Worm (Caenorhabditis elegans) whole organism, midembryonic: Measurements from ENCODE around the gene Y94H6A.12.
"Not testable (repeated sequence)": the region's sequence is repeated elsewhere in the genome, so short reads cannot be mapped to it uniquely, and the experiment has no call there.

ENCODE experiments used
- T22C8.4 ChIP-seq: fragments of 200-800 bp; sonication (Bioruptor generic); IDR thresholded peaks from 2 replicates; pipeline ENCODE4 v1.3.6; 2022; ENCODE audit warnings: missing genetic modification characterization, missing compliant biosample characterization
- med-1 ChIP-seq: sonication (generic microtip); optimal IDR thresholded peaks from 2 replicates; lab custom pipeline; 2017; ENCODE audit warnings: missing genetic modification characterization, mild to moderate bottlenecking, missing compliant biosample characterization, antibody characterized with exemption, missing genetic modification reagents; ENCODE audit not compliant: insufficient read depth
- ref-1 ChIP-seq: fragments of 200-800 bp; sonication (Bioruptor generic); conservative IDR thresholded peaks from 2 replicates; pipeline ENCODE4 v1.3.6; 2022; ENCODE audit warnings: missing genetic modification reagents, missing genetic modification characterization, missing compliant biosample characterization
- tab-1 ChIP-seq: fragments of 200-800 bp; sonication (Bioruptor generic); IDR thresholded peaks from 2 replicates; pipeline ENCODE4 v1.3.6; 2022; ENCODE audit warnings: missing genetic modification characterization, missing compliant biosample characterization
- ztf-23 ChIP-seq: fragments of 200-800 bp; sonication (Bioruptor generic); IDR thresholded peaks from 2 replicates; pipeline ENCODE4 v1.3.6; 2022; ENCODE audit warnings: missing genetic modification reagents, missing genetic modification characterization, missing compliant biosample characterization
- ztf-29 ChIP-seq: fragments of 200-800 bp; sonication (Bioruptor generic); IDR thresholded peaks from 2 replicates; pipeline ENCODE4 v1.3.6; 2022; ENCODE audit warnings: missing genetic modification reagents, missing genetic modification characterization, missing compliant biosample characterization

ce11 chrIV:2716474-2716873 lies 3.6 kb upstream of the Y94H6A.12 start, which contains the start of gene Y94H6A.7:
- not testable (repeated sequence) for TF ChIP-seq tab-1 (GFP tag; lab: Robert Waterston, UW); ztf-23 (GFP tag; lab: Robert Waterston, UW); ref-1 (GFP tag; lab: Robert Waterston, UW); ztf-29 (GFP tag; lab: Robert Waterston, UW); med-1 (GFP tag; lab: Kevin White, UChicago)
- TF ChIP-seq T22C8.4 (GFP tag; lab: Robert Waterston, UW) = peak; percentile 44; the same call in 1 of the 2 replicates
